Worm (Caenorhabditis elegans) whole organism, mixed stage, embryonic: ENCODE results near the gene idpc-2.
A peak's percentile ranks its signal among the peaks of the same experiment; 100 is the strongest.

Experiments
- M03D4.4 ChIP-seq: sonication (generic microtip); optimal IDR thresholded peaks from 2 replicates; lab custom pipeline; 2017; ENCODE audit warnings: mild to moderate bottlenecking, missing genetic modification characterization, missing compliant biosample characterization
- bed-3 ChIP-seq: fragments of 200-800 bp; sonication (Bioruptor generic); optimal IDR thresholded peaks from 3 replicates; lab custom pipeline; 2018; ENCODE audit warnings: mild to moderate bottlenecking, missing genetic modification characterization, moderate library complexity, missing compliant biosample characterization
- blmp-1 ChIP-seq: fragments of 150-350 bp; optimal IDR thresholded peaks from 2 replicates; lab custom pipeline; 2014; ENCODE audit warnings: missing biosample characterization, missing genetic modification characterization
- ceh-39 ChIP-seq: fragments of 150-350 bp; optimal IDR thresholded peaks from 2 replicates; lab custom pipeline; 2014; ENCODE audit warnings: missing biosample characterization, missing genetic modification characterization
- ceh-43 ChIP-seq: fragments of 200-800 bp; sonication (Bioruptor generic); optimal IDR thresholded peaks from 2 replicates; lab custom pipeline; 2018; ENCODE audit warnings: mild to moderate bottlenecking, missing genetic modification characterization, moderate library complexity, missing compliant biosample characterization
- ceh-83 ChIP-seq: fragments of 200-800 bp; sonication (Bioruptor generic); optimal IDR thresholded peaks from 2 replicates; lab custom pipeline; 2018; ENCODE audit warnings: mild to moderate bottlenecking, missing genetic modification characterization, missing compliant biosample characterization
- ces-1 ChIP-seq: fragments of 150-350 bp; optimal IDR thresholded peaks from 2 replicates; lab custom pipeline; 2014; ENCODE audit warnings: missing biosample characterization, missing genetic modification reagents, missing genetic modification characterization
- cnd-1 ChIP-seq: fragments of 200-800 bp; sonication (Bioruptor generic); optimal IDR thresholded peaks from 2 replicates; lab custom pipeline; 2018; ENCODE audit warnings: mild to moderate bottlenecking, missing genetic modification characterization, missing compliant biosample characterization
- drap-1 ChIP-seq: fragments of 200-800 bp; sonication (Bioruptor generic); optimal IDR thresholded peaks from 3 replicates; lab custom pipeline; 2018; ENCODE audit warnings: mild to moderate bottlenecking, missing genetic modification characterization, missing compliant biosample characterization
- elt-1 ChIP-seq: sonication (generic microtip); optimal IDR thresholded peaks from 2 replicates; lab custom pipeline; 2017; ENCODE audit warnings: missing genetic modification characterization, mild to moderate bottlenecking, missing compliant biosample characterization, antibody characterized with exemption, moderate library complexity, borderline replicate concordance; ENCODE audit not compliant: insufficient read depth
- elt-3 ChIP-seq: fragments of 150-350 bp; optimal IDR thresholded peaks from 2 replicates; lab custom pipeline; 2014; ENCODE audit warnings: missing biosample characterization, missing genetic modification characterization
- flh-1 ChIP-seq: fragments of 200-800 bp; sonication (Bioruptor generic); optimal IDR thresholded peaks from 2 replicates; lab custom pipeline; 2018; ENCODE audit warnings: mild to moderate bottlenecking, missing genetic modification characterization, moderate library complexity, missing compliant biosample characterization
- ham-2 ChIP-seq: fragments of 200-800 bp; sonication (Bioruptor generic); optimal IDR thresholded peaks from 2 replicates; lab custom pipeline; 2018; ENCODE audit warnings: mild to moderate bottlenecking, missing genetic modification characterization, missing compliant biosample characterization
- hlh-1 ChIP-seq: fragments of 150-350 bp; optimal IDR thresholded peaks from 2 replicates; lab custom pipeline; 2014; ENCODE audit warnings: missing biosample characterization, missing genetic modification reagents, missing genetic modification characterization
- lin-32 ChIP-seq: fragments of 200-800 bp; sonication (Bioruptor generic); optimal IDR thresholded peaks from 2 replicates; lab custom pipeline; 2018; ENCODE audit warnings: mild to moderate bottlenecking, missing genetic modification characterization, missing compliant biosample characterization
- lsy-2 ChIP-seq: fragments of 150-350 bp; optimal IDR thresholded peaks from 2 replicates; lab custom pipeline; 2014; ENCODE audit warnings: missing biosample characterization, missing genetic modification characterization
- mab-5 ChIP-seq: fragments of 150-350 bp; optimal IDR thresholded peaks from 2 replicates; lab custom pipeline; 2014; ENCODE audit warnings: missing biosample characterization, missing genetic modification characterization
- nhr-12 ChIP-seq: fragments of 150-350 bp; optimal IDR thresholded peaks from 2 replicates; lab custom pipeline; 2014; ENCODE audit warnings: missing biosample characterization, missing genetic modification characterization
- nhr-237 ChIP-seq: fragments of 150-350 bp; optimal IDR thresholded peaks from 2 replicates; lab custom pipeline; 2014; ENCODE audit warnings: missing biosample characterization, missing genetic modification characterization
- nhr-28 ChIP-seq: fragments of 150-350 bp; optimal IDR thresholded peaks from 2 replicates; lab custom pipeline; 2014; ENCODE audit warnings: missing biosample characterization, missing genetic modification characterization
- nhr-76 ChIP-seq: sonication (generic microtip); optimal IDR thresholded peaks from 2 replicates; lab custom pipeline; 2017; ENCODE audit warnings: missing biosample characterization, missing genetic modification characterization
- pha-4 ChIP-seq: fragments of 150-350 bp; optimal IDR thresholded peaks from 2 replicates; lab custom pipeline; 2018; ENCODE audit warnings: missing biosample characterization, missing genetic modification reagents, missing genetic modification characterization
- sem-2 ChIP-seq: fragments of 200-800 bp; sonication (Bioruptor generic); optimal IDR thresholded peaks from 2 replicates; lab custom pipeline; 2018; ENCODE audit warnings: mild to moderate bottlenecking, missing genetic modification characterization, missing compliant biosample characterization
- snpc-4 ChIP-seq: fragments of 150-350 bp; optimal IDR thresholded peaks from 2 replicates; lab custom pipeline; 2014; ENCODE audit warnings: missing biosample characterization, missing genetic modification characterization
- unc-120 ChIP-seq: sonication (generic microtip); optimal IDR thresholded peaks from 2 replicates; lab custom pipeline; 2017; ENCODE audit warnings: missing genetic modification characterization, missing compliant biosample characterization; ENCODE audit not compliant: poor library complexity, severe bottlenecking
- unc-39 ChIP-seq: fragments of 150-350 bp; optimal IDR thresholded peaks from 2 replicates; lab custom pipeline; 2014; ENCODE audit warnings: missing biosample characterization, missing genetic modification characterization
- unc-62 ChIP-seq: fragments of 150-350 bp; optimal IDR thresholded peaks from 2 replicates; lab custom pipeline; 2014; ENCODE audit warnings: missing biosample characterization, missing genetic modification reagents, missing genetic modification characterization
- ztf-11 ChIP-seq: fragments of 150-350 bp; optimal IDR thresholded peaks from 2 replicates; lab custom pipeline; 2014; ENCODE audit warnings: missing biosample characterization, missing genetic modification characterization

Gene idpc-2

ce11 chrV:8629029-8629428, 7.9 kb upstream of the idpc-2 start, which contains the start of gene F41E6.12:
Gene F41E6.12, minus strand, starts transcription at chrV:8629129.
- TF ChIP-seq nhr-76, result no peak
- TF ChIP-seq unc-120 (tag; lab: Kevin White, UChicago), result no peak
- no peak for TF ChIP-seq lin-32 (GFP tag; lab: Kevin White, UChicago)
- no peak for TF ChIP-seq blmp-1 (tag; lab: Kevin White, UChicago)
- TF ChIP-seq M03D4.4 (tag; lab: Kevin White, UChicago), result no peak
- TF ChIP-seq elt-1 (tag; lab: Kevin White, UChicago), result no peak
- no peak for TF ChIP-seq ceh-83 (GFP tag; lab: Kevin White, UChicago)
- no peak for TF ChIP-seq cnd-1
- no peak for TF ChIP-seq unc-39 (tag; lab: Kevin White, UChicago)
- TF ChIP-seq unc-62 (GFP tag; lab: Kevin White, UChicago), result no peak
- no peak for TF ChIP-seq drap-1 (GFP tag; lab: Kevin White, UChicago)
- no peak for TF ChIP-seq bed-3 (GFP tag; lab: Kevin White, UChicago)
- no peak for TF ChIP-seq ztf-11 (tag; lab: Kevin White, UChicago)
- TF ChIP-seq flh-1 (GFP tag; lab: Kevin White, UChicago), result no peak
- TF ChIP-seq ces-1 (GFP tag; lab: Kevin White, UChicago), result no peak
- TF ChIP-seq ham-2 (GFP tag; lab: Kevin White, UChicago), result no peak
- TF ChIP-seq nhr-28, result no peak
- TF ChIP-seq nhr-12 (tag; lab: Kevin White, UChicago), result no peak

- TF ChIP-seq lsy-2 (tag; lab: Kevin White, UChicago), result no peak
- TF ChIP-seq elt-1 (tag; lab: Kevin White, UChicago), result no peak
- TF ChIP-seq ceh-83 (GFP tag; lab: Kevin White, UChicago), result no peak
- TF ChIP-seq unc-120 (tag; lab: Kevin White, UChicago), result no peak
- no peak for TF ChIP-seq nhr-237 (tag; lab: Kevin White, UChicago)
- no peak for TF ChIP-seq cnd-1
- no peak for TF ChIP-seq lin-32 (GFP tag; lab: Kevin White, UChicago)
- no peak for TF ChIP-seq unc-62 (GFP tag; lab: Kevin White, UChicago)
- TF ChIP-seq flh-1 (GFP tag; lab: Kevin White, UChicago), result no peak
These were observed 6.5 kb upstream of the idpc-2 start for ce11 chrV:8627580-8627979.

DNA sequence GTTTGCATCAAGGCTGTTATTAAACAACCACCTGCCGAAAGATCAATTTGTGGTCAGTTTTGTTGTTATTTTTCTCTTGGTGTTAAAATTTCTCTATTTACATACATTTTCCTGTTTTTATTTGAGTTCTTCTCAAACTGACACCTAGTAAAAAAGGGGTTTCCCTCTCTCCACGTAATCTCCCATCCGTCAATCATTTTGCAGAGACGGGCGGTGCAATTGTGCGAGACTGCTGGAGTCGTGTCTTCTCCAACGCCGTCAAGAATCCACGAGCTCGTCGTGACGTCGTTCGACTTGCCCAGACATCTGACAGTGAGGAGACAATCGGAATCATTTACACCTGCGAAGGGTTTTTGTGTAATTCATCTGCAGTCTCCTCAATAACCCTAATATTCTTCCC, 5.3 kb upstream of the idpc-2 start:
- TF ChIP-seq ztf-11 (tag; lab: Kevin White, UChicago), result no peak
- no peak for TF ChIP-seq hlh-1
- no peak for TF ChIP-seq sem-2
- no peak for TF ChIP-seq unc-39 (tag; lab: Kevin White, UChicago)
- TF ChIP-seq snpc-4 (tag; lab: Kevin White, UChicago), result no peak
- TF ChIP-seq mab-5, result no peak
- no peak for TF ChIP-seq ceh-83 (GFP tag; lab: Kevin White, UChicago)
- no peak for TF ChIP-seq ceh-39 (tag; lab: Kevin White, UChicago)
- no peak for TF ChIP-seq drap-1 (GFP tag; lab: Kevin White, UChicago)
- no peak for TF ChIP-seq flh-1 (GFP tag; lab: Kevin White, UChicago)

DNA sequence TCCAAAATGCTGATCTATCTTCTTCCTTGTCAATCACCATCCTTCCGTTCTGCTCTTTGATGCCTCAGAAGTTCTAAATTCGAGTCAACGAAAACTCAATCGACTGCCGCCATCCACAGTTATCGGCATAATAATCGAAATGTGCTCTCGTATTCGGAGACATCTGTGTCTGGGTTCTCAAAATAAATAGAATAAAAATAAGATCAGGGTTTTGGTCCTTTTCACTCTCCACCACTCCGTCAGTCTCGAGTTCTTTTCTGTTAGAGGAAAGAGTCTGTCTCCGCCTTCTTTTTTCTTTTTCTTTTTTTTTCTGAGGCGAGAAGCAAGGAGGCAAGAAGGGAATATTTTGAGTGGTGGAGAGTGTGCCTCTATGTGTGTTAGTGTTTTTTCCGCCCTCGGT, 2.6 kb upstream of the idpc-2 start, which contains the start of gene F41E6.17:
F41E6.17 (plus strand) TSS at position 348 of the 400 bp plus-strand sequence.
- TF ChIP-seq elt-3 (tag; lab: Kevin White, UChicago) (no peak), unc-120 (tag; lab: Kevin White, UChicago) (no peak), ceh-43 (GFP tag; lab: Kevin White, UChicago) (no peak), ces-1 (GFP tag; lab: Kevin White, UChicago) (peak; percentile 41), unc-62 (GFP tag; lab: Kevin White, UChicago) (no peak), pha-4 (tag; lab: Kevin White, UChicago) (no peak)

ce11 chrV:8622314-8622713, 1.2 kb upstream of the idpc-2 start, which contains the start of gene F41E6.1:
Gene F41E6.1, plus strand, starts transcription at chrV:8622614.
- no peak for TF ChIP-seq pha-4 (tag; lab: Kevin White, UChicago)
- no peak for TF ChIP-seq flh-1 (GFP tag; lab: Kevin White, UChicago)
- no peak for TF ChIP-seq lin-32 (GFP tag; lab: Kevin White, UChicago)
- no peak for TF ChIP-seq unc-39 (tag; lab: Kevin White, UChicago)
- no peak for TF ChIP-seq nhr-12 (tag; lab: Kevin White, UChicago)
- TF ChIP-seq drap-1 (GFP tag; lab: Kevin White, UChicago), result no peak
- TF ChIP-seq blmp-1 (tag; lab: Kevin White, UChicago), result no peak
- TF ChIP-seq sem-2, result no peak
- no peak for TF ChIP-seq unc-62 (GFP tag; lab: Kevin White, UChicago)
- TF ChIP-seq nhr-28, result no peak
- TF ChIP-seq ceh-39 (tag; lab: Kevin White, UChicago), result no peak
- TF ChIP-seq mab-5, result no peak
- TF ChIP-seq lsy-2 (tag; lab: Kevin White, UChicago), result no peak
